Fruit fly (Drosophila melanogaster) whole organism, prepupa: ENCODE results near the gene Cyp313a2.

Experiments used
- Blimp-1 ChIP-seq: fragments of 200-800 bp; sonication (Bioruptor generic); optimal IDR thresholded peaks from 3 replicates; lab custom pipeline; 2017; ENCODE audit warnings: missing biosample characterization, missing genetic modification characterization, mild to moderate bottlenecking, moderate library complexity, missing genetic modification reagents
- CG15336 ChIP-seq: fragments of 200-800 bp; sonication (Bioruptor generic); IDR thresholded peaks from 2 replicates; pipeline ENCODE4 v1.3.6; 2022; ENCODE audit warnings: missing biosample characterization, missing genetic modification characterization
- Ets21C ChIP-seq: fragments of 200-800 bp; sonication (Bioruptor generic); optimal IDR thresholded peaks from 3 replicates; lab custom pipeline; 2016; ENCODE audit warnings: missing biosample characterization, missing genetic modification characterization
- Hr39 ChIP-seq: fragments of 200-800 bp; sonication (Bioruptor generic); optimal IDR thresholded peaks from 2 replicates; lab custom pipeline; 2016; ENCODE audit warnings: missing biosample characterization, missing genetic modification characterization
- OdsH ChIP-seq: fragments of 200-800 bp; sonication (Bioruptor generic); optimal IDR thresholded peaks from 3 replicates; lab custom pipeline; 2016; ENCODE audit warnings: missing biosample characterization, missing genetic modification characterization
- Smox ChIP-seq: fragments of 200-800 bp; sonication (Bioruptor generic); optimal IDR thresholded peaks from 3 replicates; lab custom pipeline; 2016; ENCODE audit warnings: missing biosample characterization, missing genetic modification characterization
- fd59A ChIP-seq: fragments of 200-800 bp; sonication (Bioruptor generic); optimal IDR thresholded peaks from 2 replicates; lab custom pipeline; 2017; ENCODE audit warnings: missing biosample characterization, mild to moderate bottlenecking, missing genetic modification characterization, missing genetic modification reagents
- fkh ChIP-seq: fragments of 200-800 bp; sonication (Bioruptor generic); optimal IDR thresholded peaks from 3 replicates; lab custom pipeline; 2017; ENCODE audit warnings: missing biosample characterization, mild to moderate bottlenecking, missing genetic modification characterization, moderate library complexity
- lz ChIP-seq: fragments of 200-800 bp; sonication (Bioruptor generic); optimal IDR thresholded peaks from 3 replicates; lab custom pipeline; 2016; ENCODE audit warnings: missing biosample characterization, missing genetic modification characterization
- ss ChIP-seq, 2 experiments: fragments of 200-800 bp; sonication (Bioruptor generic); optimal IDR thresholded peaks; 2 replicates in 1 of 2; 3 replicates in 1 of 2; lab custom pipeline; 2017 to 2018; ENCODE audit warnings: mild to moderate bottlenecking in 2 of 2, missing biosample characterization in 2 of 2, missing genetic modification characterization in 2 of 2, moderate library complexity in 1 of 2

DNA sequence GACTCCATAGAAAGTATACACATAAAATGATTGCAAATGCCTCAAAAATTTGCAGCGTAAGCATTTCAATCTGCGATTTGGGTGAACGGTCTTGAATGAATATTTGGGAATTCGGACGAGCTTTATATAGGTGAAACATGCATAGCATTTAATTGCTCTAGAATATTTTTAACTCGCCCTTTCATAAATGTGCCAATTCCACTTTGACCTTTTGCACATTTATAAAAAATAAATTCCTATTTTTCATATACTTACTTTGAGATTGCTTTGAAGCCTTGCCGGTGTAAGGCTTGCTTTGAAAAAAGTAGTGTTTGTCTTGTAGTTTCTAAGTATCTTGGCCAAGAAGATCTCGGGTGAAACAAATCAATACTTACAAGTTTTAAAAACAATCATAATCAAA, 2.1 kb downstream of the Cyp313a2 start, which contains the start of gene Cyp313a5:
- TF ChIP-seq lz (no peak), Hr39 (GFP tag; lab: Kevin White, UChicago) (no peak), Ets21C (GFP tag; lab: Kevin White, UChicago) (no peak), CG15336 (no peak), fkh (GFP tag; lab: Kevin White, UChicago) (no peak), ss (GFP tag; optimal IDR thresholded peaks at IDR 0.05; lab: Kevin White, UChicago) (no peak), Smox (GFP tag; lab: Kevin White, UChicago) (no peak), Blimp-1 (GFP tag; lab: Kevin White, UChicago) (no peak), OdsH (GFP tag; lab: Kevin White, UChicago) (no peak), fd59A (no peak)
